Fruit fly (Drosophila melanogaster) whole organism, embryonic: ENCODE measurements around the gene Girdin.

Source experiments
- Bdp1 ChIP-seq: fragments of 200-800 bp; sonication (Bioruptor generic); optimal IDR thresholded peaks from 3 replicates; lab custom pipeline; 2016; ENCODE audit warnings: missing biosample characterization, missing genetic modification characterization
- BtbVII ChIP-seq: fragments of 200-800 bp; sonication (Bioruptor generic); optimal IDR thresholded peaks from 3 replicates; lab custom pipeline; 2017; ENCODE audit warnings: missing biosample characterization, mild to moderate bottlenecking, missing genetic modification characterization
- CG1024 ChIP-seq: fragments of 200-800 bp; sonication (Bioruptor generic); IDR thresholded peaks from 2 replicates; pipeline ENCODE4 v1.3.6; 2022; ENCODE audit warnings: missing biosample characterization, missing genetic modification characterization
- CG10462 ChIP-seq: fragments of 200-800 bp; sonication (Bioruptor generic); optimal IDR thresholded peaks from 2 replicates; lab custom pipeline; 2016; ENCODE audit warnings: missing biosample characterization, missing genetic modification characterization
- CG12104 ChIP-seq: fragments of 200-800 bp; sonication (Bioruptor generic); optimal IDR thresholded peaks from 3 replicates; lab custom pipeline; 2016; ENCODE audit warnings: missing biosample characterization, missing genetic modification characterization
- CG12299 ChIP-seq: fragments of 200-800 bp; sonication (Bioruptor generic); optimal IDR thresholded peaks from 2 replicates; lab custom pipeline; 2018; ENCODE audit warnings: missing biosample characterization, mild to moderate bottlenecking, missing genetic modification characterization
- CG13123 ChIP-seq: fragments of 200-800 bp; sonication (Bioruptor generic); optimal IDR thresholded peaks from 2 replicates; lab custom pipeline; 2016; ENCODE audit warnings: missing biosample characterization, missing genetic modification characterization
- CG13894 ChIP-seq: fragments of 200-800 bp; sonication (Bioruptor generic); optimal IDR thresholded peaks from 3 replicates; lab custom pipeline; 2018; ENCODE audit warnings: missing biosample characterization, mild to moderate bottlenecking, missing genetic modification characterization, moderate library complexity
- CG14441 ChIP-seq: fragments of 200-800 bp; sonication (Bioruptor generic); IDR thresholded peaks from 2 replicates; pipeline ENCODE4 v1.3.6; 2022; ENCODE audit warnings: missing biosample characterization, missing genetic modification characterization
- CG15011 ChIP-seq: fragments of 200-800 bp; sonication (Bioruptor generic); optimal IDR thresholded peaks from 3 replicates; lab custom pipeline; 2018; ENCODE audit warnings: missing biosample characterization, mild to moderate bottlenecking, missing genetic modification characterization
- CG15601 ChIP-seq: fragments of 200-800 bp; sonication (Bioruptor generic); optimal IDR thresholded peaks from 3 replicates; lab custom pipeline; 2019; ENCODE audit warnings: missing biosample characterization, mild to moderate bottlenecking, missing genetic modification characterization, moderate library complexity
- CG16815 ChIP-seq: fragments of 200-800 bp; sonication (Bioruptor generic); optimal IDR thresholded peaks from 3 replicates; lab custom pipeline; 2017; ENCODE audit warnings: missing biosample characterization, mild to moderate bottlenecking, missing genetic modification characterization
- CG17361 ChIP-seq: fragments of 200-800 bp; sonication (Bioruptor generic); IDR thresholded peaks from 3 replicates; pipeline ENCODE4 v1.3.6; 2022; ENCODE audit warnings: missing biosample characterization, missing genetic modification characterization
- CG17568 ChIP-seq: fragments of 200-800 bp; sonication (Bioruptor generic); optimal IDR thresholded peaks from 2 replicates; lab custom pipeline; 2018; ENCODE audit warnings: missing biosample characterization, mild to moderate bottlenecking, missing genetic modification characterization, moderate library complexity
- CG31365 ChIP-seq: fragments of 200-800 bp; sonication (Bioruptor generic); optimal IDR thresholded peaks from 2 replicates; lab custom pipeline; 2018; ENCODE audit warnings: missing biosample characterization, mild to moderate bottlenecking, missing genetic modification characterization
- CG3281 ChIP-seq: fragments of 200-800 bp; sonication (Bioruptor generic); optimal IDR thresholded peaks from 3 replicates; lab custom pipeline; 2017; ENCODE audit warnings: missing biosample characterization, mild to moderate bottlenecking, missing genetic modification characterization
- CG34422 ChIP-seq: fragments of 200-800 bp; sonication (Bioruptor generic); IDR thresholded peaks from 3 replicates; pipeline ENCODE4 v1.3.6; 2022; ENCODE audit warnings: missing biosample characterization, missing genetic modification characterization
- CG3847 ChIP-seq: fragments of 200-800 bp; sonication (Bioruptor generic); IDR thresholded peaks from 2 replicates; pipeline ENCODE4 v1.3.6; 2022; ENCODE audit warnings: missing biosample characterization, missing genetic modification characterization
- CG4404 ChIP-seq: fragments of 200-800 bp; sonication (Bioruptor generic); IDR thresholded peaks from 2 replicates; pipeline ENCODE4 v1.3.6; 2022; ENCODE audit warnings: missing biosample characterization, missing genetic modification characterization
- CG4707 ChIP-seq: fragments of 200-800 bp; sonication (Bioruptor generic); optimal IDR thresholded peaks from 2 replicates; lab custom pipeline; 2018; ENCODE audit warnings: missing biosample characterization, mild to moderate bottlenecking, missing genetic modification characterization, moderate library complexity
- CG4820 ChIP-seq: fragments of 200-800 bp; sonication (Bioruptor generic); optimal IDR thresholded peaks from 3 replicates; lab custom pipeline; 2016; ENCODE audit warnings: missing biosample characterization, missing genetic modification characterization
- CG6791 ChIP-seq: fragments of 200-800 bp; sonication (Bioruptor generic); IDR thresholded peaks from 3 replicates; pipeline ENCODE4 v1.3.6; 2022; ENCODE audit warnings: missing biosample characterization, missing genetic modification characterization; ENCODE audit not compliant: partially characterized antibody
- CHES-1-like ChIP-seq: fragments of 200-800 bp; sonication (Bioruptor generic); optimal IDR thresholded peaks from 2 replicates; lab custom pipeline; 2016; ENCODE audit warnings: missing biosample characterization, missing genetic modification characterization
- CTCF ChIP-seq: fragments of 200-800 bp; sonication (Bioruptor generic); optimal IDR thresholded peaks from 2 replicates; lab custom pipeline; 2017; ENCODE audit warnings: missing biosample characterization, mild to moderate bottlenecking, missing genetic modification characterization, moderate library complexity
- Chrac-16 ChIP-seq: fragments of 200-800 bp; sonication (Bioruptor generic); optimal IDR thresholded peaks from 3 replicates; lab custom pipeline; 2016; ENCODE audit warnings: missing biosample characterization, missing genetic modification characterization
- D19A ChIP-seq: fragments of 200-800 bp; optimal IDR thresholded peaks from 3 replicates; lab custom pipeline; 2019; ENCODE audit warnings: missing biosample characterization, mild to moderate bottlenecking, missing genetic modification characterization, moderate library complexity
- D19B ChIP-seq: fragments of 200-800 bp; sonication (Bioruptor generic); optimal IDR thresholded peaks from 2 replicates; lab custom pipeline; 2017; ENCODE audit warnings: missing biosample characterization, mild to moderate bottlenecking, missing genetic modification characterization
- Doc3 ChIP-seq: fragments of 200-800 bp; sonication (Bioruptor generic); IDR thresholded peaks from 3 replicates; pipeline ENCODE4 v1.3.6; 2022; ENCODE audit warnings: missing biosample characterization, missing genetic modification characterization; ENCODE audit not compliant: partially characterized antibody
- Dref ChIP-seq: fragments of 200-800 bp; sonication (Bioruptor generic); IDR thresholded peaks from 2 replicates; pipeline ENCODE4 v1.3.6; 2022; ENCODE audit warnings: missing biosample characterization, missing genetic modification characterization
- E2f2 ChIP-seq: fragments of 200-800 bp; sonication (Bioruptor generic); IDR thresholded peaks from 2 replicates; pipeline ENCODE4 v1.3.6; 2022; ENCODE audit warnings: missing biosample characterization, missing genetic modification characterization
- Fer3 ChIP-seq: fragments of 200-800 bp; sonication (Bioruptor generic); optimal IDR thresholded peaks from 2 replicates; lab custom pipeline; 2018; ENCODE audit warnings: missing biosample characterization, mild to moderate bottlenecking, missing genetic modification characterization, moderate library complexity
- Neu2 ChIP-seq: fragments of 200-800 bp; sonication (Bioruptor generic); optimal IDR thresholded peaks from 3 replicates; lab custom pipeline; 2016; ENCODE audit warnings: missing biosample characterization, missing genetic modification characterization, borderline replicate concordance
- NfI ChIP-seq: fragments of 200-800 bp; sonication (Bioruptor generic); optimal IDR thresholded peaks from 3 replicates; lab custom pipeline; 2018; ENCODE audit warnings: missing biosample characterization, mild to moderate bottlenecking, missing genetic modification characterization, moderate library complexity
- Scr ChIP-seq: fragments of 200-800 bp; sonication (Bioruptor generic); IDR thresholded peaks from 2 replicates; pipeline ENCODE4 v1.3.6; 2022; ENCODE audit warnings: missing biosample characterization, missing genetic modification characterization; ENCODE audit not compliant: partially characterized antibody
- Vsx1 ChIP-seq: fragments of 200-800 bp; sonication (Bioruptor generic); optimal IDR thresholded peaks from 2 replicates; lab custom pipeline; 2017; ENCODE audit warnings: missing biosample characterization, mild to moderate bottlenecking, missing genetic modification characterization, missing genetic modification reagents
- corto ChIP-seq: fragments of 200-800 bp; sonication (Bioruptor generic); optimal IDR thresholded peaks from 2 replicates; lab custom pipeline; 2016; ENCODE audit warnings: missing biosample characterization, mild to moderate bottlenecking, missing genetic modification characterization, moderate library complexity
- dmrt11E ChIP-seq: fragments of 200-800 bp; sonication (Bioruptor generic); optimal IDR thresholded peaks from 3 replicates; lab custom pipeline; 2018; ENCODE audit warnings: missing biosample characterization, mild to moderate bottlenecking, missing genetic modification characterization, moderate library complexity
- fd102C ChIP-seq: fragments of 200-800 bp; sonication (Bioruptor generic); optimal IDR thresholded peaks from 2 replicates; lab custom pipeline; 2018; ENCODE audit warnings: missing biosample characterization, mild to moderate bottlenecking, missing genetic modification characterization, moderate library complexity
- fd96Cb ChIP-seq: fragments of 200-800 bp; sonication (Bioruptor generic); optimal IDR thresholded peaks from 2 replicates; lab custom pipeline; 2018; ENCODE audit warnings: missing biosample characterization, mild to moderate bottlenecking, missing genetic modification characterization, moderate library complexity
- gcm ChIP-seq: fragments of 200-800 bp; sonication (Bioruptor generic); optimal IDR thresholded peaks from 2 replicates; lab custom pipeline; 2019; ENCODE audit warnings: missing biosample characterization, mild to moderate bottlenecking, missing genetic modification characterization, moderate library complexity
- grau ChIP-seq: fragments of 200-800 bp; optimal IDR thresholded peaks from 3 replicates; lab custom pipeline; 2019; ENCODE audit warnings: missing biosample characterization, mild to moderate bottlenecking, missing genetic modification characterization, moderate library complexity
- jumu ChIP-seq: fragments of 200-800 bp; sonication (Bioruptor generic); optimal IDR thresholded peaks from 3 replicates; lab custom pipeline; 2016; ENCODE audit warnings: missing biosample characterization, missing genetic modification characterization
- kah ChIP-seq: fragments of 200-800 bp; sonication (Bioruptor generic); optimal IDR thresholded peaks from 2 replicates; lab custom pipeline; 2018; ENCODE audit warnings: missing biosample characterization, mild to moderate bottlenecking, missing genetic modification characterization
- lmd ChIP-seq: fragments of 200-800 bp; sonication (Bioruptor generic); IDR thresholded peaks from 2 replicates; pipeline ENCODE4 v1.3.6; 2022; ENCODE audit warnings: missing biosample characterization, missing genetic modification characterization
- mirr ChIP-seq: fragments of 200-800 bp; sonication (Bioruptor generic); optimal IDR thresholded peaks from 3 replicates; lab custom pipeline; 2018; ENCODE audit warnings: missing biosample characterization, mild to moderate bottlenecking, missing genetic modification characterization
- odd ChIP-seq: fragments of 200-800 bp; sonication (Bioruptor generic); optimal IDR thresholded peaks from 2 replicates; lab custom pipeline; 2017; ENCODE audit warnings: missing biosample characterization, mild to moderate bottlenecking, missing genetic modification characterization
- sima ChIP-seq: fragments of 200-800 bp; sonication (Bioruptor generic); optimal IDR thresholded peaks from 2 replicates; lab custom pipeline; 2016; ENCODE audit warnings: missing biosample characterization, missing genetic modification characterization
- stwl ChIP-seq: fragments of 200-800 bp; sonication (Bioruptor generic); optimal IDR thresholded peaks from 3 replicates; lab custom pipeline; 2018; ENCODE audit warnings: missing biosample characterization, mild to moderate bottlenecking, missing genetic modification characterization, moderate library complexity
- tin ChIP-seq: fragments of 200-800 bp; sonication (Bioruptor generic); optimal IDR thresholded peaks from 3 replicates; lab custom pipeline; 2016; ENCODE audit warnings: missing biosample characterization, missing genetic modification characterization
- tio ChIP-seq: fragments of 200-800 bp; sonication (Bioruptor generic); optimal IDR thresholded peaks from 2 replicates; lab custom pipeline; 2017; ENCODE audit warnings: missing biosample characterization, missing genetic modification characterization, inconsistent platforms
- tna ChIP-seq: fragments of 200-800 bp; sonication (Bioruptor generic); IDR thresholded peaks from 2 replicates; pipeline ENCODE4 v1.3.6; 2022; ENCODE audit warnings: missing biosample characterization, missing genetic modification characterization; ENCODE audit not compliant: partially characterized antibody

Gene Girdin

dm6 chr3L:3192912-3193311 lies 14.2 kb downstream of the Girdin start, which contains the start of gene Hsp83 (continued):
- TF ChIP-seq CG4707 (GFP tag; lab: Kevin White, UChicago) (peak; percentile 98), D19B (GFP tag; lab: Kevin White, UChicago) (peak; percentile 87), Dref (GFP tag; lab: Robert Waterston, UW) (no peak; the same call in 1 of the 2 replicates), dmrt11E (peak; percentile 81), stwl (tag; lab: Kevin White, UChicago) (peak; percentile 85), fd96Cb (peak; percentile 63), sima (GFP tag; lab: Kevin White, UChicago) (peak; percentile 92), CG10462 (GFP tag; lab: Kevin White, UChicago) (peak; percentile 80), Fer3 (peak; percentile 98), Doc3 (GFP tag; lab: Robert Waterston, UW) (no peak), CG12104 (GFP tag; lab: Kevin White, UChicago) (peak; percentile 96), CG34422 (GFP tag; lab: Robert Waterston, UW) (peak; percentile 92), CG16815 (peak; percentile 79), CG14441 (peak; percentile 83), CHES-1-like (GFP tag; lab: Kevin White, UChicago) (peak; percentile 96), odd (GFP tag; lab: Kevin White, UChicago) (peak; percentile 99), CG31365 (peak; percentile 95), grau (tag; lab: Kevin White, UChicago) (peak; percentile 90), tin (GFP tag; lab: Kevin White, UChicago) (peak; percentile 88), Scr (GFP tag; lab: Robert Waterston, UW) (no peak), tna (no peak), Neu2 (GFP tag; lab: Kevin White, UChicago) (peak; percentile 59), CG6791 (peak; percentile 23; the same call in 1 of the 3 replicates), CG17568 (GFP tag; lab: Kevin White, UChicago) (peak; percentile 99), fd102C (peak; percentile 86), CG1024 (GFP tag; lab: Robert Waterston, UW) (peak; percentile 92), CTCF (GFP tag; lab: Kevin White, UChicago) (peak; percentile 80), E2f2 (GFP tag; lab: Robert Waterston, UW) (peak; percentile 97), CG15011 (GFP tag; lab: Kevin White, UChicago) (peak; percentile 95), CG13123 (GFP tag; lab: Kevin White, UChicago) (peak; percentile 77), lmd (GFP tag; lab: Robert Waterston, UW) (peak; percentile 80), CG12299 (tag; lab: Kevin White, UChicago) (peak; percentile 98), CG17361 (GFP tag; lab: Robert Waterston, UW) (peak; percentile 81), kah (GFP tag; lab: Kevin White, UChicago) (peak; percentile 97), jumu (GFP tag; lab: Kevin White, UChicago) (peak; percentile 88), tio (GFP tag; lab: Kevin White, UChicago) (peak; percentile 75), gcm (GFP tag; lab: Kevin White, UChicago) (peak; percentile 98), CG4820 (GFP tag; lab: Kevin White, UChicago) (peak; percentile 76), NfI (GFP tag; lab: Kevin White, UChicago) (peak; percentile 98), D19A (tag; lab: Kevin White, UChicago) (peak; percentile 69), Chrac-16 (GFP tag; lab: Kevin White, UChicago) (peak; percentile 79), Vsx1 (peak; percentile 97), CG13894 (tag; lab: Kevin White, UChicago) (peak; percentile 97), mirr (GFP tag; lab: Kevin White, UChicago) (peak; percentile 100), CG3281 (GFP tag; lab: Kevin White, UChicago) (peak; percentile 99), BtbVII (GFP tag; lab: Kevin White, UChicago) (peak; percentile 99), corto (GFP tag; lab: Kevin White, UChicago) (peak; percentile 90), CG3847 (GFP tag; lab: Robert Waterston, UW) (peak; percentile 88), CG4404 (GFP tag; lab: Robert Waterston, UW) (peak; percentile 26; the same call in 1 of the 2 replicates), Bdp1 (GFP tag; lab: Kevin White, UChicago) (peak; percentile 89), CG15601 (tag; lab: Kevin White, UChicago) (peak; percentile 93)
